Fruit fly (Drosophila melanogaster) whole organism, embryonic: ENCODE measurements around the gene alpha-Est3.

ENCODE experiments used
- CG10147 ChIP-seq: fragments of 200-800 bp; sonication (Bioruptor generic); optimal IDR thresholded peaks from 2 replicates; lab custom pipeline; 2019; ENCODE audit warnings: missing biosample characterization, mild to moderate bottlenecking, missing genetic modification characterization, moderate library complexity
- CG1024 ChIP-seq: fragments of 200-800 bp; sonication (Bioruptor generic); IDR thresholded peaks from 2 replicates; pipeline ENCODE4 v1.3.6; 2022; ENCODE audit warnings: missing biosample characterization, missing genetic modification characterization
- CG10366 ChIP-seq: fragments of 200-800 bp; sonication (Bioruptor generic); IDR thresholded peaks from 2 replicates; pipeline ENCODE4 v1.3.6; 2022; ENCODE audit warnings: missing biosample characterization, missing genetic modification characterization
- CG10979 ChIP-seq: fragments of 200-800 bp; sonication (Bioruptor generic); optimal IDR thresholded peaks from 2 replicates; lab custom pipeline; 2018; ENCODE audit warnings: missing biosample characterization, mild to moderate bottlenecking, missing genetic modification characterization, moderate library complexity
- CG11093 ChIP-seq: fragments of 200-800 bp; sonication (Bioruptor generic); IDR thresholded peaks from 3 replicates; pipeline ENCODE4 v1.3.6; 2022; ENCODE audit warnings: missing biosample characterization, missing genetic modification characterization
- CG11504 ChIP-seq: fragments of 200-800 bp; sonication (Bioruptor generic); optimal IDR thresholded peaks from 3 replicates; lab custom pipeline; 2019; ENCODE audit warnings: missing biosample characterization, mild to moderate bottlenecking, missing genetic modification characterization, moderate library complexity
- CG11723 ChIP-seq: fragments of 200-800 bp; sonication (Bioruptor generic); optimal IDR thresholded peaks from 2 replicates; lab custom pipeline; 2017; ENCODE audit warnings: missing biosample characterization, mild to moderate bottlenecking, missing genetic modification characterization
- CG16779 ChIP-seq: fragments of 200-800 bp; sonication (Bioruptor generic); IDR thresholded peaks from 2 replicates; pipeline ENCODE4 v1.3.6; 2022; ENCODE audit warnings: missing biosample characterization, missing genetic modification characterization
- CG17385 ChIP-seq: fragments of 200-800 bp; sonication (Bioruptor generic); optimal IDR thresholded peaks from 3 replicates; lab custom pipeline; 2018; ENCODE audit warnings: missing biosample characterization, mild to moderate bottlenecking, missing genetic modification characterization
- CG18599 ChIP-seq: fragments of 200-800 bp; sonication (Bioruptor generic); optimal IDR thresholded peaks from 3 replicates; lab custom pipeline; 2017; ENCODE audit warnings: missing biosample characterization, missing genetic modification characterization, mild to moderate bottlenecking, moderate library complexity, missing genetic modification reagents
- CG30431 ChIP-seq: fragments of 200-800 bp; sonication (Bioruptor generic); optimal IDR thresholded peaks from 2 replicates; lab custom pipeline; 2017; ENCODE audit warnings: missing biosample characterization, missing genetic modification characterization
- CG32772 ChIP-seq: fragments of 200-800 bp; sonication (Bioruptor generic); IDR thresholded peaks from 2 replicates; pipeline ENCODE4 v1.3.6; 2022; ENCODE audit warnings: missing biosample characterization, missing genetic modification characterization
- CG3407 ChIP-seq: fragments of 200-800 bp; sonication (Bioruptor generic); optimal IDR thresholded peaks from 2 replicates; lab custom pipeline; 2018; ENCODE audit warnings: missing biosample characterization, mild to moderate bottlenecking, missing genetic modification characterization
- CG34376 ChIP-seq: fragments of 200-800 bp; sonication (Bioruptor generic); optimal IDR thresholded peaks from 2 replicates; lab custom pipeline; 2018; ENCODE audit warnings: missing biosample characterization, mild to moderate bottlenecking, missing genetic modification characterization
- CG34422 ChIP-seq: fragments of 200-800 bp; sonication (Bioruptor generic); IDR thresholded peaks from 3 replicates; pipeline ENCODE4 v1.3.6; 2022; ENCODE audit warnings: missing biosample characterization, missing genetic modification characterization
- CG8359 ChIP-seq: fragments of 200-800 bp; sonication (Bioruptor generic); optimal IDR thresholded peaks from 2 replicates; lab custom pipeline; 2017; ENCODE audit warnings: missing biosample characterization, mild to moderate bottlenecking, missing genetic modification characterization, borderline replicate concordance
- CG8944 ChIP-seq: fragments of 200-800 bp; sonication (Bioruptor generic); optimal IDR thresholded peaks from 3 replicates; lab custom pipeline; 2016; ENCODE audit warnings: missing biosample characterization, missing genetic modification characterization
- D ChIP-seq, 2 experiments: fragments of 200-800 bp in 1 of 2; fragments of >200 bp in 1 of 2; sonication (Bioruptor generic) in 1 of 2; optimal IDR thresholded peaks; 2 replicates in 1 of 2; 3 replicates in 1 of 2; lab custom pipeline; 2017; ENCODE audit warnings: mild to moderate bottlenecking in 1 of 2, missing biosample characterization in 1 of 2, missing genetic modification characterization in 1 of 2, missing genetic modification reagents in 1 of 2
- Dek ChIP-seq: fragments of 200-800 bp; sonication (Bioruptor generic); optimal IDR thresholded peaks from 3 replicates; lab custom pipeline; 2019; ENCODE audit warnings: missing biosample characterization, mild to moderate bottlenecking, missing genetic modification characterization, moderate library complexity
- Fer3 ChIP-seq: fragments of 200-800 bp; sonication (Bioruptor generic); optimal IDR thresholded peaks from 2 replicates; lab custom pipeline; 2018; ENCODE audit warnings: missing biosample characterization, mild to moderate bottlenecking, missing genetic modification characterization, moderate library complexity
- GATAe ChIP-seq: fragments of 200-800 bp; sonication (Bioruptor generic); conservative IDR thresholded peaks from 2 replicates; pipeline ENCODE4 v1.3.6; 2022; ENCODE audit warnings: missing biosample characterization, missing genetic modification characterization
- H15 ChIP-seq: fragments of 200-800 bp; sonication (Bioruptor generic); IDR thresholded peaks from 3 replicates; pipeline ENCODE4 v1.3.6; 2022; ENCODE audit warnings: missing biosample characterization, missing genetic modification characterization
- HLH4C ChIP-seq: fragments of 200-800 bp; sonication (Bioruptor generic); IDR thresholded peaks from 3 replicates; pipeline ENCODE4 v1.3.6; 2022; ENCODE audit warnings: missing biosample characterization, missing genetic modification characterization; ENCODE audit not compliant: partially characterized antibody
- NC2α ChIP-seq: fragments of 200-800 bp; sonication (Bioruptor generic); optimal IDR thresholded peaks from 2 replicates; lab custom pipeline; 2016; ENCODE audit warnings: missing biosample characterization, missing genetic modification characterization
- Pdp1 ChIP-seq, 2 experiments: fragments of 200-800 bp; sonication (Bioruptor generic); optimal IDR thresholded peaks; 3 replicates each; lab custom pipeline; 2016; ENCODE audit warnings: missing biosample characterization in 2 of 2, missing genetic modification characterization in 2 of 2, mild to moderate bottlenecking in 1 of 2, moderate library complexity in 1 of 2
- Poxn ChIP-seq: fragments of 200-800 bp; sonication (Bioruptor generic); IDR thresholded peaks from 2 replicates; pipeline ENCODE4 v1.3.6; 2022; ENCODE audit warnings: missing biosample characterization, missing genetic modification characterization
- Rfx ChIP-seq: fragments of 200-800 bp; sonication (Bioruptor generic); IDR thresholded peaks from 2 replicates; pipeline ENCODE4 v1.3.6; 2022; ENCODE audit warnings: missing biosample characterization, missing genetic modification characterization
- Six4 ChIP-seq: fragments of 200-800 bp; sonication (Bioruptor generic); optimal IDR thresholded peaks from 2 replicates; lab custom pipeline; 2016; ENCODE audit warnings: missing biosample characterization, missing genetic modification characterization
- Trl ChIP-seq, 3 experiments: fragments of >200 bp in 2 of 3; fragments of 200-800 bp in 1 of 3; sonication (Bioruptor generic) in 1 of 3; optimal IDR thresholded peaks; 2 replicates in 1 of 3; 3 replicates in 2 of 3; lab custom pipeline; 2016 to 2017; ENCODE audit warnings: missing biosample characterization in 1 of 3, missing genetic modification characterization in 1 of 3
- Usf ChIP-seq: fragments of 200-800 bp; sonication (Bioruptor generic); optimal IDR thresholded peaks from 2 replicates; lab custom pipeline; 2017; ENCODE audit warnings: missing genotype, missing biosample characterization, missing genetic modification characterization
- abd-A ChIP-seq: fragments of 200-800 bp; sonication (Bioruptor generic); optimal IDR thresholded peaks from 3 replicates; lab custom pipeline; 2019; ENCODE audit warnings: missing biosample characterization, mild to moderate bottlenecking, missing genetic modification characterization, moderate library complexity
- chinmo ChIP-seq: fragments of 200-800 bp; sonication (Bioruptor generic); IDR thresholded peaks from 4 replicates; pipeline ENCODE4 v1.3.6; 2022; ENCODE audit warnings: missing biosample characterization, missing genetic modification characterization; ENCODE audit not compliant: partially characterized antibody
- chm ChIP-seq: fragments of 200-800 bp; sonication (Bioruptor generic); IDR thresholded peaks from 2 replicates; pipeline ENCODE4 v1.3.6; 2022; ENCODE audit warnings: missing biosample characterization, missing genetic modification characterization
- ci ChIP-seq: fragments of 200-800 bp; sonication (Bioruptor generic); IDR thresholded peaks from 3 replicates; pipeline ENCODE4 v1.3.6; 2022; ENCODE audit warnings: missing biosample characterization, missing genetic modification characterization
- corto ChIP-seq: fragments of 200-800 bp; sonication (Bioruptor generic); optimal IDR thresholded peaks from 2 replicates; lab custom pipeline; 2016; ENCODE audit warnings: missing biosample characterization, mild to moderate bottlenecking, missing genetic modification characterization, moderate library complexity
- crc ChIP-seq: fragments of 200-800 bp; sonication (Bioruptor generic); optimal IDR thresholded peaks from 2 replicates; lab custom pipeline; 2016; ENCODE audit warnings: missing biosample characterization, missing genetic modification characterization
- fu2 ChIP-seq: fragments of 200-800 bp; sonication (Bioruptor generic); optimal IDR thresholded peaks from 2 replicates; lab custom pipeline; 2016; ENCODE audit warnings: missing biosample characterization, missing genetic modification characterization
- gem ChIP-seq: fragments of 200-800 bp; sonication (Bioruptor generic); optimal IDR thresholded peaks from 2 replicates; lab custom pipeline; 2019; ENCODE audit warnings: missing biosample characterization, mild to moderate bottlenecking, missing genetic modification characterization, moderate library complexity
- jigr1 ChIP-seq: fragments of 200-800 bp; sonication (Bioruptor generic); IDR thresholded peaks from 3 replicates; pipeline ENCODE4 v1.3.6; 2022; ENCODE audit warnings: missing biosample characterization, missing genetic modification characterization
- mld ChIP-seq: fragments of 200-800 bp; sonication (Bioruptor generic); IDR thresholded peaks from 3 replicates; pipeline ENCODE4 v1.3.6; 2022; ENCODE audit warnings: missing biosample characterization, missing genetic modification characterization; ENCODE audit not compliant: partially characterized antibody
- peb ChIP-seq: fragments of 200-800 bp; sonication (Bioruptor generic); IDR thresholded peaks from 2 replicates; pipeline ENCODE4 v1.3.6; 2022; ENCODE audit warnings: missing biosample characterization, missing genetic modification characterization
- pfk ChIP-seq: fragments of 200-800 bp; sonication (Bioruptor generic); optimal IDR thresholded peaks from 2 replicates; lab custom pipeline; 2018; ENCODE audit warnings: missing biosample characterization, mild to moderate bottlenecking, missing genetic modification characterization, moderate library complexity
- pum ChIP-seq: fragments of 200-800 bp; sonication (Bioruptor generic); optimal IDR thresholded peaks from 2 replicates; lab custom pipeline; 2016; ENCODE audit warnings: missing biosample characterization, missing genetic modification characterization
- ranshi ChIP-seq: fragments of 200-800 bp; sonication (Bioruptor generic); IDR thresholded peaks from 2 replicates; pipeline ENCODE4 v1.3.6; 2022; ENCODE audit warnings: missing biosample characterization, missing genetic modification characterization
- sd ChIP-seq: fragments of 200-800 bp; sonication (Bioruptor generic); optimal IDR thresholded peaks from 3 replicates; lab custom pipeline; 2018; ENCODE audit warnings: missing biosample characterization, mild to moderate bottlenecking, missing genetic modification characterization, moderate library complexity
- slbo ChIP-seq: fragments of 200-800 bp; sonication (Bioruptor generic); IDR thresholded peaks from 2 replicates; pipeline ENCODE4 v1.3.6; 2022; ENCODE audit warnings: missing biosample characterization, missing genetic modification characterization
- toy ChIP-seq: fragments of 200-800 bp; sonication (Bioruptor generic); IDR thresholded peaks from 2 replicates; pipeline ENCODE4 v1.3.6; 2022; ENCODE audit warnings: missing biosample characterization, missing genetic modification characterization
- trem ChIP-seq: fragments of 200-800 bp; optimal IDR thresholded peaks from 3 replicates; lab custom pipeline; 2019; ENCODE audit warnings: missing biosample characterization, mild to moderate bottlenecking, missing genetic modification characterization, moderate library complexity
- zen2 ChIP-seq: fragments of 200-800 bp; sonication (Bioruptor generic); IDR thresholded peaks from 3 replicates; pipeline ENCODE4 v1.3.6; 2022; ENCODE audit warnings: missing biosample characterization, missing genetic modification characterization; ENCODE audit not compliant: partially characterized antibody

alpha-Est3 gene

dm6 chr3R:7491453-7491853, 50.0 kb downstream of the alpha-Est3 start (continued):
- TF ChIP-seq NC2α (GFP tag; lab: Kevin White, UChicago), result no peak
- 0 out of 2 replicates have a peak, but pooled peaks have one; percentile 18 for TF ChIP-seq CG16779 (GFP tag; lab: Robert Waterston, UW)
- TF ChIP-seq chinmo (GFP tag; lab: Robert Waterston, UW), result peak; percentile 91; the same call in 3 of the 4 replicates
- no peak for TF ChIP-seq CG30431
- peak; percentile 12 for TF ChIP-seq CG17385 (GFP tag; lab: Kevin White, UChicago)
- no peak for TF ChIP-seq toy (GFP tag; lab: Robert Waterston, UW)
- TF ChIP-seq ranshi (GFP tag; lab: Robert Waterston, UW), result peak; percentile 13; the same call in 1 of the 2 replicates
- no peak for TF ChIP-seq Dek (tag; lab: Kevin White, UChicago)
- TF ChIP-seq CG34422 (GFP tag; lab: Robert Waterston, UW), result peak; percentile 47; the same call in 1 of the 3 replicates
- TF ChIP-seq peb (GFP tag; lab: Robert Waterston, UW), result no peak
- no peak for TF ChIP-seq CG3407 (GFP tag; lab: Kevin White, UChicago)
- TF ChIP-seq CG10147 (GFP tag; lab: Kevin White, UChicago), result no peak
- no peak; the same call in 2 of the 3 replicates for TF ChIP-seq HLH4C (GFP tag; lab: Robert Waterston, UW)
- no peak for TF ChIP-seq H15
- TF ChIP-seq trem (tag; lab: Kevin White, UChicago), result no peak
- TF ChIP-seq Usf (GFP tag; lab: Kevin White, UChicago), result no peak
- no peak for TF ChIP-seq fu2 (GFP tag; lab: Kevin White, UChicago)
- no peak for TF ChIP-seq CG32772 (GFP tag; lab: Robert Waterston, UW)
- no peak for TF ChIP-seq CG11093 (GFP tag; lab: Robert Waterston, UW)
- no peak for TF ChIP-seq Six4 (GFP tag; lab: Kevin White, UChicago)
- TF ChIP-seq pum (GFP tag; lab: Kevin White, UChicago), result no peak
- TF ChIP-seq Pdp1 (GFP tag; optimal IDR thresholded peaks at IDR 0.05; lab: Kevin White, UChicago), result peak in 1 of 2 experiments; percentile 31
- TF ChIP-seq CG8944 (GFP tag; lab: Kevin White, UChicago), result no peak
- no peak for TF ChIP-seq D (optimal IDR thresholded peaks at IDR 0.05; lab: Kevin White, UChicago)
- no peak for TF ChIP-seq D (GFP tag; optimal IDR thresholded peaks at IDR 0.05; lab: Kevin White, UChicago)
- TF ChIP-seq abd-A (tag; lab: Kevin White, UChicago), result no peak
- TF ChIP-seq CG34376, result peak; percentile 41
- peak; percentile 50; the same call in 1 of the 3 replicates for TF ChIP-seq ci (GFP tag; lab: Robert Waterston, UW)
- no peak for TF ChIP-seq slbo
- no peak for TF ChIP-seq CG8359 (GFP tag; lab: Kevin White, UChicago)
- TF ChIP-seq GATAe (GFP tag; lab: Robert Waterston, UW), result no peak
- peak; percentile 71 to 91 for TF ChIP-seq Trl (optimal IDR thresholded peaks at IDR 0.05; lab: Kevin White, UChicago)
- TF ChIP-seq Trl (GFP tag; optimal IDR thresholded peaks at IDR 0.05; lab: Kevin White, UChicago), result peak; percentile 19
- TF ChIP-seq Poxn (GFP tag; lab: Robert Waterston, UW), result no peak
- no peak for TF ChIP-seq CG18599
- TF ChIP-seq Rfx (GFP tag; lab: Robert Waterston, UW), result peak; percentile 29; the same call in 1 of the 2 replicates
- TF ChIP-seq zen2 (GFP tag; lab: Robert Waterston, UW), result peak; percentile 29; the same call in 1 of the 3 replicates
- TF ChIP-seq jigr1, result no peak
- no peak for TF ChIP-seq corto (GFP tag; lab: Kevin White, UChicago)
- TF ChIP-seq CG11504 (tag; lab: Kevin White, UChicago), result no peak
- TF ChIP-seq chm (GFP tag; lab: Robert Waterston, UW), result no peak
- TF ChIP-seq CG10366 (GFP tag; lab: Robert Waterston, UW), result no peak
- TF ChIP-seq Fer3 (tag; lab: Kevin White, UChicago), result no peak
- TF ChIP-seq sd (tag; lab: Kevin White, UChicago), result peak; percentile 1
- TF ChIP-seq CG1024 (GFP tag; lab: Robert Waterston, UW), result peak; percentile 23; the same call in 1 of the 2 replicates
- TF ChIP-seq CG10979 (tag; lab: Kevin White, UChicago), result no peak
- no peak for TF ChIP-seq crc
- TF ChIP-seq pfk (GFP tag; lab: Kevin White, UChicago), result peak; percentile 22
- no peak for TF ChIP-seq mld (GFP tag; lab: Robert Waterston, UW)
- no peak for TF ChIP-seq CG11723 (GFP tag; lab: Kevin White, UChicago)
- TF ChIP-seq gem (tag; lab: Kevin White, UChicago), result no peak
